Fruit fly (Drosophila melanogaster) S2 (cell line): Measurements from ENCODE around the gene CG43736.

Source experiments
- CG8478 ChIP-seq: fragments of >200 bp; optimal IDR thresholded peaks from 2 replicates; lab custom pipeline; 2018
- CTCF ChIP-seq, 2 experiments: fragments of >200 bp; optimal IDR thresholded peaks; 2 replicates each; lab custom pipeline; 2018

dm6 chrX:6824203-6824602 lies 39.5 kb upstream of the CG43736 start, which contains the start of gene nonC:
- TF ChIP-seq CG8478 (lab: Kevin White, UChicago) = no peak
- TF ChIP-seq CTCF (optimal IDR thresholded peaks at IDR 0.05; lab: Kevin White, UChicago) = no peak
